Worm (Caenorhabditis elegans) whole organism, L3 larva: ENCODE data around the gene pals-22.

Experiments used
- R02D3.7 ChIP-seq: fragments of 150-350 bp; optimal IDR thresholded peaks from 2 replicates; lab custom pipeline; 2014; ENCODE audit warnings: missing biosample characterization, missing genetic modification characterization
- ZK546.5 ChIP-seq: sonication (generic microtip); optimal IDR thresholded peaks from 2 replicates; lab custom pipeline; 2017; ENCODE audit warnings: missing biosample characterization, missing genetic modification characterization
- aly-2 ChIP-seq: fragments of 150-350 bp; optimal IDR thresholded peaks from 2 replicates; lab custom pipeline; 2014; ENCODE audit warnings: missing biosample characterization, missing genetic modification characterization
- ama-1 ChIP-seq: fragments of 150-350 bp; optimal IDR thresholded peaks from 2 replicates; lab custom pipeline; 2018
- ceh-16 ChIP-seq: sonication (generic microtip); optimal IDR thresholded peaks from 2 replicates; lab custom pipeline; 2017; ENCODE audit warnings: missing biosample characterization, missing genetic modification characterization
- ceh-28 ChIP-seq: fragments of 150-350 bp; optimal IDR thresholded peaks from 2 replicates; lab custom pipeline; 2014; ENCODE audit warnings: missing biosample characterization, missing genetic modification reagents, missing genetic modification characterization
- ceh-82 ChIP-seq: fragments of 150-350 bp; optimal IDR thresholded peaks from 2 replicates; lab custom pipeline; 2014; ENCODE audit warnings: missing biosample characterization, missing genetic modification characterization
- ceh-9 ChIP-seq: sonication (generic microtip); optimal IDR thresholded peaks from 2 replicates; lab custom pipeline; 2018; ENCODE audit warnings: missing biosample characterization, missing genetic modification characterization
- daf-12 ChIP-seq: fragments of 150-350 bp; optimal IDR thresholded peaks from 2 replicates; lab custom pipeline; 2014; ENCODE audit warnings: missing biosample characterization, missing genetic modification reagents, missing genetic modification characterization
- egl-27 ChIP-seq: sonication (generic microtip); optimal IDR thresholded peaks from 4 replicates; lab custom pipeline; 2017; ENCODE audit warnings: missing biosample characterization, missing genetic modification reagents, missing genetic modification characterization
- egl-5 ChIP-seq: fragments of 150-350 bp; optimal IDR thresholded peaks from 2 replicates; lab custom pipeline; 2017; ENCODE audit warnings: missing biosample characterization, missing genetic modification reagents, missing genetic modification characterization, inconsistent platforms
- elt-1 ChIP-seq: fragments of 150-350 bp; optimal IDR thresholded peaks from 2 replicates; lab custom pipeline; 2014; ENCODE audit warnings: missing biosample characterization, missing genetic modification characterization
- elt-2 ChIP-seq: sonication (generic microtip); optimal IDR thresholded peaks from 2 replicates; lab custom pipeline; 2016; ENCODE audit warnings: missing genetic modification reagents, mild to moderate bottlenecking, missing genetic modification characterization, missing compliant biosample characterization
- elt-3 ChIP-seq, 3 experiments: fragments of 150-350 bp in 1 of 3; sonication (generic microtip) in 2 of 3; optimal IDR thresholded peaks; 2 replicates in 2 of 3; 4 replicates in 1 of 3; lab custom pipeline; 2014 to 2017; ENCODE audit warnings: missing biosample characterization in 3 of 3, missing genetic modification characterization in 3 of 3
- eor-1 ChIP-seq, 2 experiments: fragments of 150-350 bp; optimal IDR thresholded peaks; 2 replicates each; lab custom pipeline; 2014 to 2018; ENCODE audit warnings: missing biosample characterization in 2 of 2, missing genetic modification characterization in 2 of 2
- fkh-10 ChIP-seq: sonication (generic microtip); optimal IDR thresholded peaks from 2 replicates; lab custom pipeline; 2017; ENCODE audit warnings: missing biosample characterization, missing genetic modification reagents, missing genetic modification characterization
- fkh-2 ChIP-seq: fragments of 150-350 bp; optimal IDR thresholded peaks from 2 replicates; lab custom pipeline; 2014; ENCODE audit warnings: missing biosample characterization, missing genetic modification reagents, missing genetic modification characterization
- fos-1 ChIP-seq: fragments of 150-350 bp; optimal IDR thresholded peaks from 2 replicates; lab custom pipeline; 2014; ENCODE audit warnings: missing biosample characterization, missing genetic modification characterization
- hmg-11 ChIP-seq: sonication (generic microtip); optimal IDR thresholded peaks from 2 replicates; lab custom pipeline; 2016; ENCODE audit warnings: missing genetic modification characterization, missing compliant biosample characterization
- jun-1 ChIP-seq: fragments of 150-350 bp; optimal IDR thresholded peaks from 2 replicates; lab custom pipeline; 2014; ENCODE audit warnings: missing biosample characterization, missing genetic modification reagents, missing genetic modification characterization
- lin-15B ChIP-seq: fragments of 150-350 bp; optimal IDR thresholded peaks from 2 replicates; lab custom pipeline; 2014; ENCODE audit warnings: missing biosample characterization, missing genetic modification characterization
- lin-39 ChIP-seq: fragments of 150-350 bp; optimal IDR thresholded peaks from 2 replicates; lab custom pipeline; 2018; ENCODE audit warnings: missing biosample characterization, missing genetic modification reagents, missing genetic modification characterization
- lsy-12 ChIP-seq: sonication (generic microtip); optimal IDR thresholded peaks from 2 replicates; lab custom pipeline; 2016; ENCODE audit warnings: mild to moderate bottlenecking, missing genetic modification characterization, missing compliant biosample characterization
- mdl-1 ChIP-seq: fragments of 150-350 bp; optimal IDR thresholded peaks from 2 replicates; lab custom pipeline; 2014; ENCODE audit warnings: missing biosample characterization, missing genetic modification characterization
- mml-1 ChIP-seq: fragments of 150-350 bp; sonication (generic microtip); optimal IDR thresholded peaks from 3 replicates; lab custom pipeline; 2014; ENCODE audit warnings: missing biosample characterization, missing genetic modification characterization
- nfya-1 ChIP-seq: sonication (generic microtip); optimal IDR thresholded peaks from 2 replicates; lab custom pipeline; 2017; ENCODE audit warnings: missing genetic modification characterization, mild to moderate bottlenecking, missing compliant biosample characterization, antibody characterized with exemption, moderate library complexity; ENCODE audit not compliant: insufficient read depth
- nhr-11 ChIP-seq: fragments of 150-350 bp; optimal IDR thresholded peaks from 2 replicates; lab custom pipeline; 2014; ENCODE audit warnings: missing biosample characterization, missing genetic modification characterization
- nhr-12 ChIP-seq: fragments of 150-350 bp; optimal IDR thresholded peaks from 2 replicates; lab custom pipeline; 2014; ENCODE audit warnings: missing biosample characterization, missing genetic modification characterization
- nhr-23 ChIP-seq: fragments of 150-350 bp; optimal IDR thresholded peaks from 2 replicates; lab custom pipeline; 2014; ENCODE audit warnings: missing biosample characterization, missing genetic modification reagents, missing genetic modification characterization
- nhr-237 ChIP-seq: fragments of 150-350 bp; optimal IDR thresholded peaks from 2 replicates; lab custom pipeline; 2014; ENCODE audit warnings: missing biosample characterization, missing genetic modification characterization
- nhr-25 ChIP-seq: sonication (generic microtip); optimal IDR thresholded peaks from 2 replicates; lab custom pipeline; 2017; ENCODE audit warnings: missing biosample characterization, missing genetic modification characterization
- nhr-28 ChIP-seq: fragments of 150-350 bp; optimal IDR thresholded peaks from 2 replicates; lab custom pipeline; 2014; ENCODE audit warnings: missing biosample characterization, missing genetic modification characterization
- nhr-43 ChIP-seq: sonication (generic microtip); optimal IDR thresholded peaks from 2 replicates; lab custom pipeline; 2016; ENCODE audit warnings: mild to moderate bottlenecking, missing genetic modification characterization, missing compliant biosample characterization; ENCODE audit not compliant: poor library complexity, severe bottlenecking
- nhr-67 ChIP-seq: fragments of 150-350 bp; optimal IDR thresholded peaks from 2 replicates; lab custom pipeline; 2014; ENCODE audit warnings: missing biosample characterization, missing genetic modification characterization
- nhr-76 ChIP-seq: fragments of 150-350 bp; sonication (generic microtip); optimal IDR thresholded peaks from 5 replicates; lab custom pipeline; 2014; ENCODE audit warnings: missing biosample characterization, missing genetic modification characterization
- nhr-77 ChIP-seq: fragments of 150-350 bp; optimal IDR thresholded peaks from 2 replicates; lab custom pipeline; 2014; ENCODE audit warnings: missing biosample characterization, missing genetic modification characterization
- pha-4 ChIP-seq: fragments of 150-350 bp; optimal IDR thresholded peaks from 2 replicates; lab custom pipeline; 2014; ENCODE audit warnings: missing biosample characterization, missing genetic modification reagents, missing genetic modification characterization
- pqm-1 ChIP-seq: fragments of 150-350 bp; optimal IDR thresholded peaks from 2 replicates; lab custom pipeline; 2017; ENCODE audit warnings: missing biosample characterization, missing genetic modification characterization, inconsistent platforms
- sea-2 ChIP-seq: fragments of 150-350 bp; sonication (generic microtip); optimal IDR thresholded peaks from 4 replicates; lab custom pipeline; 2014; ENCODE audit warnings: missing biosample characterization, missing genetic modification reagents, missing genetic modification characterization
- skn-1 ChIP-seq: fragments of 150-350 bp; optimal IDR thresholded peaks from 2 replicates; lab custom pipeline; 2014; ENCODE audit warnings: missing biosample characterization, missing genetic modification characterization
- snpc-4 ChIP-seq: fragments of 150-350 bp; optimal IDR thresholded peaks from 2 replicates; lab custom pipeline; 2014; ENCODE audit warnings: missing biosample characterization, missing genetic modification characterization
- tbx-2 ChIP-seq: sonication (generic microtip); optimal IDR thresholded peaks from 2 replicates; lab custom pipeline; 2016; ENCODE audit warnings: mild to moderate bottlenecking, missing genetic modification characterization, missing compliant biosample characterization
- unc-39 ChIP-seq: sonication (generic microtip); optimal IDR thresholded peaks from 4 replicates; lab custom pipeline; 2017; ENCODE audit warnings: missing biosample characterization, missing genetic modification characterization
- unc-62 ChIP-seq: fragments of 150-350 bp; sonication (generic microtip); optimal IDR thresholded peaks from 4 replicates; lab custom pipeline; 2014; ENCODE audit warnings: missing biosample characterization, missing genetic modification reagents, missing genetic modification characterization
- zag-1 ChIP-seq: fragments of 150-350 bp; optimal IDR thresholded peaks from 2 replicates; lab custom pipeline; 2014; ENCODE audit warnings: missing biosample characterization, missing genetic modification characterization
- ztf-11 ChIP-seq: fragments of 150-350 bp; optimal IDR thresholded peaks from 2 replicates; lab custom pipeline; 2014; ENCODE audit warnings: missing biosample characterization, missing genetic modification characterization
- ztf-4 ChIP-seq: fragments of 150-350 bp; optimal IDR thresholded peaks from 2 replicates; lab custom pipeline; 2014; ENCODE audit warnings: missing biosample characterization, missing genetic modification characterization

The pals-22 gene

ce11 chrIII:132118-132517, at the start of gene pals-22:
TSS of gene pals-22 (plus strand) at chrIII:132418.
- no peak for TF ChIP-seq ztf-11 (tag; lab: Kevin White, UChicago)
- no peak for TF ChIP-seq egl-5 (tag; lab: Kevin White, UChicago)
- TF ChIP-seq elt-2 (tag; lab: Kevin White, UChicago), result no peak
- no peak for TF ChIP-seq nhr-12 (tag; lab: Kevin White, UChicago)
- TF ChIP-seq eor-1 (tag; optimal IDR thresholded peaks at IDR 0.05; lab: Kevin White, UChicago), result no peak
- no peak for TF ChIP-seq skn-1 (tag; lab: Kevin White, UChicago)
- no peak for TF ChIP-seq mdl-1
- no peak for TF ChIP-seq nhr-67 (tag; lab: Kevin White, UChicago)
- TF ChIP-seq nhr-77 (tag; lab: Kevin White, UChicago), result no peak
- no peak for TF ChIP-seq lsy-12 (tag; lab: Kevin White, UChicago)
- no peak for TF ChIP-seq fkh-10 (GFP tag; lab: Kevin White, UChicago)
- TF ChIP-seq pqm-1 (tag; lab: Kevin White, UChicago), result no peak
- no peak for TF ChIP-seq lin-39 (tag; lab: Kevin White, UChicago)
- TF ChIP-seq fos-1 (tag; lab: Kevin White, UChicago), result no peak
- no peak for TF ChIP-seq ZK546.5 (tag; lab: Kevin White, UChicago)
- no peak for TF ChIP-seq aly-2
- TF ChIP-seq daf-12 (tag; lab: Kevin White, UChicago), result no peak
- no peak for TF ChIP-seq ceh-9 (tag; lab: Kevin White, UChicago)

- no peak for TF ChIP-seq elt-2 (tag; lab: Kevin White, UChicago)
- no peak for TF ChIP-seq jun-1 (tag; lab: Kevin White, UChicago)
- no peak for TF ChIP-seq nhr-77 (tag; lab: Kevin White, UChicago)
- peak; percentile 93 for TF ChIP-seq nfya-1 (tag; lab: Kevin White, UChicago)
These were observed 47.8 kb upstream of the pals-22 start for ce11 chrIII:84372-84771.

ce11 chrIII:86316-86715, 45.9 kb upstream of the pals-22 start, which contains the start of gene attf-3:
TSS of gene attf-3 (minus strand) at chrIII:86384.
- TF ChIP-seq tbx-2 (tag; lab: Kevin White, UChicago), result no peak
- peak; percentile 64 for TF ChIP-seq R02D3.7 (tag; lab: Kevin White, UChicago)
- TF ChIP-seq nhr-76 (tag; lab: Kevin White, UChicago), result no peak
- TF ChIP-seq fkh-10 (GFP tag; lab: Kevin White, UChicago), result peak; percentile 21
- peak; percentile 17 for TF ChIP-seq nhr-25 (tag; lab: Kevin White, UChicago)
- TF ChIP-seq sea-2 (GFP tag; lab: Kevin White, UChicago), result no peak
- TF ChIP-seq ZK546.5 (tag; lab: Kevin White, UChicago), result no peak
- TF ChIP-seq ztf-4 (tag; lab: Kevin White, UChicago), result no peak
- no peak for TF ChIP-seq elt-1
- TF ChIP-seq hmg-11 (tag; lab: Kevin White, UChicago), result peak; percentile 87
- TF ChIP-seq daf-12 (tag; lab: Kevin White, UChicago), result no peak
- TF ChIP-seq pqm-1 (tag; lab: Kevin White, UChicago), result peak; percentile 43
- no peak for TF ChIP-seq ceh-82
- no peak for TF ChIP-seq nhr-43 (tag; lab: Kevin White, UChicago)
- TF ChIP-seq eor-1 (tag; optimal IDR thresholded peaks at IDR 0.05; lab: Kevin White, UChicago), result no peak
- TF ChIP-seq fos-1 (tag; lab: Kevin White, UChicago), result no peak
- no peak for TF ChIP-seq elt-3 (tag; optimal IDR thresholded peaks at IDR 0.05; lab: Kevin White, UChicago)
- no peak for TF ChIP-seq lsy-12 (tag; lab: Kevin White, UChicago)
- no peak for TF ChIP-seq unc-62
- no peak for TF ChIP-seq jun-1 (tag; lab: Kevin White, UChicago)
- peak; percentile 82 for TF ChIP-seq nfya-1 (tag; lab: Kevin White, UChicago)
- peak; percentile 39 for TF ChIP-seq egl-5 (tag; lab: Kevin White, UChicago)
- TF ChIP-seq unc-39, result no peak
- TF ChIP-seq snpc-4, result peak; percentile 51
- TF ChIP-seq skn-1 (tag; lab: Kevin White, UChicago), result no peak
- no peak for TF ChIP-seq ztf-11 (tag; lab: Kevin White, UChicago)
- TF ChIP-seq nhr-11 (tag; lab: Kevin White, UChicago), result no peak
- TF ChIP-seq lin-15B (tag; lab: Kevin White, UChicago), result peak; percentile 83
- no peak for TF ChIP-seq nhr-67 (tag; lab: Kevin White, UChicago)
- no peak for TF ChIP-seq nhr-28 (tag; lab: Kevin White, UChicago)
- no peak for TF ChIP-seq nhr-237 (tag; lab: Kevin White, UChicago)
- no peak for TF ChIP-seq ceh-9 (tag; lab: Kevin White, UChicago)
- peak; percentile 66 for TF ChIP-seq nhr-23 (tag; lab: Kevin White, UChicago)
- no peak for TF ChIP-seq zag-1 (tag; lab: Kevin White, UChicago)
- TF ChIP-seq mml-1 (tag; lab: Kevin White, UChicago), result no peak
- no peak for TF ChIP-seq nhr-77 (tag; lab: Kevin White, UChicago)
- TF ChIP-seq elt-2 (tag; lab: Kevin White, UChicago), result peak; percentile 23
- TF ChIP-seq ama-1 (lab: Kevin White, UChicago), result no peak
- TF ChIP-seq mdl-1, result no peak
- peak; percentile 44 for TF ChIP-seq fkh-2 (tag; lab: Kevin White, UChicago)
- peak; percentile 82 for TF ChIP-seq pha-4
- TF ChIP-seq egl-27 (tag; lab: Kevin White, UChicago), result no peak
- TF ChIP-seq ceh-16 (tag; lab: Kevin White, UChicago), result no peak
- TF ChIP-seq lin-39 (tag; lab: Kevin White, UChicago), result peak; percentile 66
- TF ChIP-seq nhr-12 (tag; lab: Kevin White, UChicago), result no peak
- no peak for TF ChIP-seq aly-2
- TF ChIP-seq ceh-28, result peak; percentile 21
